Fruit fly (Drosophila melanogaster): ENCODE data around the gene Cow.

- TF ChIP-seq Hr39 (GFP tag; optimal IDR thresholded peaks at IDR 0.05) (peak; percentile 95), CG6792 (GFP tag; optimal IDR thresholded peaks at IDR 0.05) (peak; percentile 89), Smox (GFP tag; optimal IDR thresholded peaks at IDR 0.05) (peak; percentile 91), CG32006 (GFP tag; optimal IDR thresholded peaks at IDR 0.05) (peak; percentile 80), Blimp-1 (GFP tag; optimal IDR thresholded peaks at IDR 0.05) (peak; percentile 79), CG3032 (tag; optimal IDR thresholded peaks at IDR 0.05) (peak; percentile 85)
Measured at dm6 chr3R:23046529-23046943, 66.0 kb downstream of the Cow start.

Data from whole organism, prepupa.